Worm (Caenorhabditis elegans) whole organism, L3 larva: ENCODE measurements around the gene F25F2.1.

ENCODE experiments used
- nhr-237 ChIP-seq: fragments of 150-350 bp; optimal IDR thresholded peaks from 2 replicates; lab custom pipeline; 2014; ENCODE audit warnings: missing biosample characterization, missing genetic modification characterization
- nhr-28 ChIP-seq: fragments of 150-350 bp; optimal IDR thresholded peaks from 2 replicates; lab custom pipeline; 2014; ENCODE audit warnings: missing biosample characterization, missing genetic modification characterization
- pha-4 ChIP-seq: fragments of 150-350 bp; optimal IDR thresholded peaks from 2 replicates; lab custom pipeline; 2014; ENCODE audit warnings: missing biosample characterization, missing genetic modification reagents, missing genetic modification characterization
- unc-62 ChIP-seq: fragments of 150-350 bp; sonication (generic microtip); optimal IDR thresholded peaks from 4 replicates; lab custom pipeline; 2014; ENCODE audit warnings: missing biosample characterization, missing genetic modification reagents, missing genetic modification characterization

- TF ChIP-seq nhr-237 (tag; lab: Kevin White, UChicago) (no peak), unc-62 (GFP tag; lab: Kevin White, UChicago) (no peak), pha-4 (tag; lab: Kevin White, UChicago) (no peak), nhr-28 (no peak)
These were observed 33.7 kb upstream of the F25F2.1 start, which contains the start of gene ifet-1 for ce11 chrIII:4474908-4475307.
